Fruit fly (Drosophila melanogaster) whole organism: ENCODE measurements around the gene UQCR-14L.

Source experiments
- CG8478 ChIP-seq: fragments of >200 bp; optimal IDR thresholded peaks from 2 replicates; lab custom pipeline; 2018; ENCODE audit warnings: inconsistent platforms
- Dll ChIP-seq: fragments of >200 bp; optimal IDR thresholded peaks from 2 replicates; lab custom pipeline; 2017
- EcR ChIP-seq, 2 experiments: fragments of >200 bp; optimal IDR thresholded peaks; 2 replicates each; lab custom pipeline; 2017; ENCODE audit warnings: missing biosample characterization in 2 of 2, missing genetic modification characterization in 2 of 2, missing genetic modification reagents in 2 of 2
- pan ChIP-seq: fragments of >200 bp; optimal IDR thresholded peaks from 2 replicates; lab custom pipeline; 2017
- psq ChIP-seq: fragments of >200 bp; optimal IDR thresholded peaks from 2 replicates; lab custom pipeline; 2017
- usp ChIP-seq: fragments of >200 bp; optimal IDR thresholded peaks from 2 replicates; lab custom pipeline; 2017; ENCODE audit warnings: missing biosample characterization, missing genetic modification characterization, mixed read lengths

The UQCR-14L gene

DNA sequence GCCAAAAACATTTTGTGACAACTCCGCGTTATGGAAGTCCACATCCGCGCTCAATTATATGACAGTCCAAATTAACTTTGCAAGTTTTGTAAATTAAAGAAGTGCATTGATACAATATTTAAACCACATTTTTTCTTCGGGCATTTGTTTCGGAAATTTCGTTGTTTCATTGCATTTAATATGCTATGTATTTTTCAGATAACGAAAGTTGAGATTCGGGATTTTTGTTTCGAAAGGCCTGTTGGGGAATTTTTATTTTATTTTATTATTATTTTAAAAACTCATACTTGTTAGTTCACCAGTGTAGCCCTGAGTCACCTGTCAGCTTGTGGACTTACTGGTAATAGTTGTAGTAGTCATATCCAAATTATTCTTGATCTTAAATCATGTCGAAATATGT, at the start of gene UQCR-14L:
TSS of gene UQCR-14L (plus strand) at position 301 of the 400 bp plus-strand sequence.
- TF ChIP-seq CG8478 (lab: Kevin White, UChicago) (no peak), usp (GFP tag; lab: Kevin White, UChicago) (no peak), EcR (GFP tag; optimal IDR thresholded peaks at IDR 0.05; lab: Kevin White, UChicago) (no peak), psq (lab: Kevin White, UChicago) (no peak), pan (lab: Kevin White, UChicago) (no peak), Dll (lab: Kevin White, UChicago) (no peak)

DNA sequence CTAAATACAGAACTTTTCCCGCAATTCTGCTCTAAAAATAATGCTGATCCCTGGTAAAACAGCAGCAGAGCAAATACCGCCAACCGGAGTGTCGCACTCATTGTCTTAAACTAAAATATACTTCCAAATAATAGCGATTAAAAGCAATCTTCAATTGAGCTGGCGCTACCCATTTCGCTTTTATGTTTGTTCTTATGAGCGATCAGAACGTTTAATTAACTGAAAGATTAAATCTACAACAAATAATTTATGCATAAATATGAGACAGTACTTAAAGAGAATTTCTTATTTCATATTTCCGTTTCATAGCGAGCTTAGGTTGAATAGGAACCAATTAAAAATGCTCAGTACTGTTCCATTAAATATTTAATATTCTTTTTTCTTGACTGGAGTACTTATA, 30.3 kb upstream of the UQCR-14L start, which contains the start of gene CG43125:
TSS of gene CG43125 (minus strand) at position 101 of the 400 bp plus-strand sequence.
- TF ChIP-seq Dll (lab: Kevin White, UChicago) (no peak), pan (lab: Kevin White, UChicago) (no peak), usp (GFP tag; lab: Kevin White, UChicago) (no peak), psq (lab: Kevin White, UChicago) (no peak), EcR (GFP tag; optimal IDR thresholded peaks at IDR 0.05; lab: Kevin White, UChicago) (no peak), CG8478 (lab: Kevin White, UChicago) (no peak)

DNA sequence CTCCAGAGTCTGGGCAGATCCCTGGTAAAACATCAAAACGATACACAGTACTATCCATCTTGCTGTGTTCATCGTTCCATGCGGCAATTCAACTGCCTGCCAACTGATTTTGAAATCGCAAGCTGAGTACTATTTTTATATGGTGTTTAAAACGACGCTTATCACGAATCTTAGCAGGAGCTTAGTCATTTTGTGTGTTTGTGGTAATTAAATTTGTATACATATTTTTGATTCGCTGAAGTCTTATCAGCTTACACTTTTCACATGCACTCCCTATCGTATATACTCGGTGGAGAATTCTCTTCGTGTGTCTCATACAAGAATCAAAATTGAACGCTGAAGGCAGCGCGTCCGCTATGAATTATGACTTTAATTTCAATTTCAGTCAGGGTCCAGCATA, 29.2 kb upstream of the UQCR-14L start, which contains the start of gene CG43124:
TSS of gene CG43124 (minus strand) at position 101 of the 400 bp plus-strand sequence.
- no peak for TF ChIP-seq EcR (GFP tag; optimal IDR thresholded peaks at IDR 0.05; lab: Kevin White, UChicago)
- TF ChIP-seq pan (lab: Kevin White, UChicago): no peak
- no peak for TF ChIP-seq CG8478 (lab: Kevin White, UChicago)
- TF ChIP-seq Dll (lab: Kevin White, UChicago): no peak
- TF ChIP-seq usp (GFP tag; lab: Kevin White, UChicago): no peak
- no peak for TF ChIP-seq psq (lab: Kevin White, UChicago)

DNA sequence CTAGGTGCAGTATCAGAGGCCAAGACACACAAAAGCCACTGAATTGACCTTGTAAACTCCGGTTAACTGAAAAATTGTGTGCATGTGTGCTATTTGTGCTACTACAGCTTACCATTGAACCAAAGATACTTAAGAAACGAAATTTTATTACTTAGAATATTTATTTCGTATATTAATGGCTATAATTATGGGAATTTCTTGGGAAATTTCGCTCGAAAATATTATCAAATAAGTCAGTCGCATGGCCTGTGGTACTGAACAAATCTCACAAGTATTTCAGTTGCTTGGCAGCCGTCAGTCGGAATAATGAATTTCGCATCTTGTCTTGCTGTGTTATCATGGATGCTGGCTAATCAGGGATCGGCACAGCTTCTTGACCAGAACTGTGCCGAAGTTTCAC, 11.6 kb upstream of the UQCR-14L start, which contains the start of gene CG34436:
TSS of gene CG34436 (plus strand) at position 301 of the 400 bp plus-strand sequence.
- TF ChIP-seq EcR (GFP tag; optimal IDR thresholded peaks at IDR 0.05; lab: Kevin White, UChicago) (no peak), Dll (lab: Kevin White, UChicago) (no peak), psq (lab: Kevin White, UChicago) (no peak), usp (GFP tag; lab: Kevin White, UChicago) (no peak), CG8478 (lab: Kevin White, UChicago) (no peak), pan (lab: Kevin White, UChicago) (no peak)

DNA sequence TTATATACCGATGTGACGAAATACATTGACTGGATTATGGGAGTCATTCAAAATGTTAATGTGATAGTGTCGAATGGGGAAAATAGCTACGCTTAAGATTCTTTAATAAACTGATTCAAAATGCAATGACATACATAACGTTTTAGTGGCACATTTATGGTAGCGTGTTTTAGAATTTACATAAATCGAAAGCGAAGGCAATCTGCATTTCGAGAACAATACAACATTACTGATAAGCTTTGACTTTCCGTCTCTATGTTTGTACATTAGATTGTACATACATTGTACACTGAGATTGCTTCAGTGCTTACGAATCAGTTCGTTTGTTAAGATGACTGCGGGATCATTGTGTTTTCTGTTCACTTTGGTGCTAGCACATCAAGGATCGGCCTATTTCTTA, 10.4 kb upstream of the UQCR-14L start, which contains the start of gene CG34437:
TSS of gene CG34437 (plus strand) at position 301 of the 400 bp plus-strand sequence.
- TF ChIP-seq psq (lab: Kevin White, UChicago) (no peak), Dll (lab: Kevin White, UChicago) (no peak), usp (GFP tag; lab: Kevin White, UChicago) (no peak), CG8478 (lab: Kevin White, UChicago) (no peak), pan (lab: Kevin White, UChicago) (no peak), EcR (GFP tag; optimal IDR thresholded peaks at IDR 0.05; lab: Kevin White, UChicago) (no peak)

DNA sequence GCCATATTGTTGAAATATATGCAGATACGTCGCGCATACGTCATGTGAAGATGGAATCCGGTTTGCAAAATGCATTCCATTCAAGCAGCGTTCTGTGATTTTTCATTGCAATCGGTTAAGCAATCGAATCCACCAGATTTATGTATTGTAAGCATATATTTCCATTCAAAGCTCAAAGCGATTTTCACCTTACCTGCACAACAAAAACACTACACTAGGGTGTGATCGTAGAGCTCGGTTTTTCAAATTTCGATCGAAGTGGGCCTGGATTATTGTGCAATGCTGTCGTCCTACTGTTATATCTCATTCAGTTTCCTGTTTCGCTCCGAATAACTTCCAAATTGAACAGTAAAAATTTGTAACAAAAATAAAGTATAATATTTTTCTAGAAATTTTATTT, 2.8 kb upstream of the UQCR-14L start, which contains the start of gene Mst98Ca:
TSS of gene Mst98Ca (plus strand) at position 301 of the 400 bp plus-strand sequence.
- TF ChIP-seq usp (GFP tag; lab: Kevin White, UChicago): no peak
- TF ChIP-seq CG8478 (lab: Kevin White, UChicago): no peak
- TF ChIP-seq psq (lab: Kevin White, UChicago): no peak
- TF ChIP-seq Dll (lab: Kevin White, UChicago): no peak
- no peak for TF ChIP-seq pan (lab: Kevin White, UChicago)
- TF ChIP-seq EcR (GFP tag; optimal IDR thresholded peaks at IDR 0.05; lab: Kevin White, UChicago): no peak

DNA sequence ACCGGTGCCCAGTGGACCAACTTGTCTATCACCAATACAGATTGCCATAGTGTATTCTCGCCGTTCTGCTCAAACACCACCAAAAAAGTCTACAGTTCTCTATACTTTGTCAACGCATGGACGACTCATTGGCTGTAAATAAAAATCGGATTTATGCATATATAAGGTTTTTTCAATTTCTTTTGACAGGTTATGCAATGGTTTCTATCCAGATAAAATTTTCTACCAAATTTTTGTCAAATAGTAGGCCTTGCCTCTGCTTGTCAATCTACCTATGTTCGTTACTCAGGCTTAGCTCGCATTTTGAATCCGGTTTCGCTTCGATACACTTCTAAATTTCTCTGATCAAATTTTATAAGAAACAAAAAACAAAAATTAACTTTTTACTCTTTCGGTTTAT, 1.4 kb upstream of the UQCR-14L start, which contains the start of gene Mst98Cb:
TSS of gene Mst98Cb (plus strand) at position 301 of the 400 bp plus-strand sequence.
- TF ChIP-seq EcR (GFP tag; optimal IDR thresholded peaks at IDR 0.05; lab: Kevin White, UChicago) (no peak), usp (GFP tag; lab: Kevin White, UChicago) (no peak), psq (lab: Kevin White, UChicago) (no peak), pan (lab: Kevin White, UChicago) (no peak), Dll (lab: Kevin White, UChicago) (no peak), CG8478 (lab: Kevin White, UChicago) (no peak)

DNA sequence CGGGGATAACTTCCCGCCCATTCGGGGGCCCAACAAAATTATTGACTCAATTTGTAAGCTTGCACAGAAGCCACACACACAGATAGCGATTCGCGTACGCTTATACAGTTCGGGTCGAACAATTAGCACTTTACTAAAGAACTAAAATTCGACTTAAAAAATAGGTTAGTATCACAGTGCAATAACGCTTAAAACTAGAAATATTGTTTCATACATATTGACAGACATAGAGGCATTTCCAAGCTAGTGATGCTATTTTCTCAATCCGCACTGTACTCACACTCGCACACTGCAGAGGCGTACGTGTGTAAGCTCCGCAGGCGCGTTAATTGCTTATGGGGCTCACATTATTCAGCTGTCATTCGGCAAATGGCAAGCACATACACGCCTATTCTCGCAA, 3.7 kb downstream of the UQCR-14L start:
- TF ChIP-seq pan (lab: Kevin White, UChicago) (no peak), EcR (GFP tag; optimal IDR thresholded peaks at IDR 0.05; lab: Kevin White, UChicago) (no peak), psq (lab: Kevin White, UChicago) (no peak), Dll (lab: Kevin White, UChicago) (no peak), CG8478 (lab: Kevin White, UChicago) (no peak), usp (GFP tag; lab: Kevin White, UChicago) (no peak)

DNA sequence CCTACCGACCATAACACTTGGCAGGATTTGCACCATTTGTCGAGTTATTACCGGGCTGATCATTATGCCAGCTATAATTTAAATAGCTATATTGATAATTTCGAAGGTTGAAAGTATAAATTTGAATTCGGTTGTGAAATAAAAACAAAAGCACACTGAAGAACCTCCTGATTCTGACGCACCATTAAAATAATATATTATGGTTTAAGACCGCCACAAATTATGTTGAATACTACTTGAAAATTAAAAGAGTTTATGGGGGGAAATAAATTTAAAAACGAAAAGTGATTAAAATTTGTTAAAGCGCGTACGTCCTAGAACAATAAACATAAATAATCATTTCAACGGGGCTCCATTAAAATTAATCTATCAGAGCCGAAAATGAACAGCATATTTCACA, 10.7 kb downstream of the UQCR-14L start, which contains the start of gene CG12516:
TSS of gene CG12516 (minus strand) at position 101 of the 400 bp plus-strand sequence.
- no peak for TF ChIP-seq Dll (lab: Kevin White, UChicago)
- TF ChIP-seq usp (GFP tag; lab: Kevin White, UChicago): no peak
- no peak for TF ChIP-seq CG8478 (lab: Kevin White, UChicago)
- TF ChIP-seq EcR (GFP tag; optimal IDR thresholded peaks at IDR 0.05; lab: Kevin White, UChicago): no peak
- no peak for TF ChIP-seq psq (lab: Kevin White, UChicago)
- no peak for TF ChIP-seq pan (lab: Kevin White, UChicago)

DNA sequence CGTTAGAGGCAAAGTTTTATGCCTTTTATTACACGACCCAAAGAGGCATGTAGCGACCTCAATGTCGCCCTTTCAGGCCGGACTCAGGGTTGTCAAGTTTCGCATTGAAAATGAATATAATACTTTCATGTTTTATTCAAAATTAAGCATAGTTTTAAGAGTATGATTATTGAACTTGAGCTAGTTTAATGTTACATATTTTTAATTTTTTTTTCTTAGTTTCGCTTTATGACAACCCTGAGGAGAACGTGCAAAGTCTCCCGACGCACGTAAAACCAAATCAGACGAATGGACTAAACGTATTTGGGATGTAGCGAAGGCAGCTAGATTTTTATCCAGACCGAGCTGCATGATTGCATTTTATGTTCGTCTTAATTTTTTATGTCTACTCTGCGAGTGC, 12.1 kb downstream of the UQCR-14L start:
- no peak for TF ChIP-seq pan (lab: Kevin White, UChicago)
- no peak for TF ChIP-seq CG8478 (lab: Kevin White, UChicago)
- TF ChIP-seq EcR (GFP tag; optimal IDR thresholded peaks at IDR 0.05; lab: Kevin White, UChicago): no peak
- no peak for TF ChIP-seq usp (GFP tag; lab: Kevin White, UChicago)
- no peak for TF ChIP-seq Dll (lab: Kevin White, UChicago)
